Fruit fly (Drosophila melanogaster) whole organism, embryonic: Measurements from ENCODE around the gene CG5171.

Source experiments
- Aef1 ChIP-seq: fragments of 200-800 bp; sonication (Bioruptor generic); IDR thresholded peaks from 3 replicates; pipeline ENCODE4 v1.3.6; 2022; ENCODE audit warnings: missing biosample characterization, missing genetic modification characterization
- B-H1 ChIP-seq: fragments of 200-800 bp; sonication (Bioruptor generic); IDR thresholded peaks from 3 replicates; pipeline ENCODE4 v1.3.6; 2022; ENCODE audit warnings: missing biosample characterization, missing genetic modification characterization
- CG10147 ChIP-seq: fragments of 200-800 bp; sonication (Bioruptor generic); optimal IDR thresholded peaks from 2 replicates; lab custom pipeline; 2019; ENCODE audit warnings: missing biosample characterization, mild to moderate bottlenecking, missing genetic modification characterization, moderate library complexity
- CG10366 ChIP-seq: fragments of 200-800 bp; sonication (Bioruptor generic); IDR thresholded peaks from 2 replicates; pipeline ENCODE4 v1.3.6; 2022; ENCODE audit warnings: missing biosample characterization, missing genetic modification characterization
- CG10959 ChIP-seq: fragments of 200-800 bp; sonication (Bioruptor generic); IDR thresholded peaks from 2 replicates; pipeline ENCODE4 v1.3.6; 2022; ENCODE audit warnings: missing biosample characterization, missing genetic modification characterization
- CG11085 ChIP-seq: fragments of 200-800 bp; sonication (Bioruptor generic); IDR thresholded peaks from 2 replicates; pipeline ENCODE4 v1.3.6; 2022; ENCODE audit warnings: missing biosample characterization, missing genetic modification characterization
- CG11504 ChIP-seq: fragments of 200-800 bp; sonication (Bioruptor generic); optimal IDR thresholded peaks from 3 replicates; lab custom pipeline; 2019; ENCODE audit warnings: missing biosample characterization, mild to moderate bottlenecking, missing genetic modification characterization, moderate library complexity
- CG13775 ChIP-seq: fragments of 200-800 bp; sonication (Bioruptor generic); optimal IDR thresholded peaks from 3 replicates; lab custom pipeline; 2017; ENCODE audit warnings: missing biosample characterization, mild to moderate bottlenecking, missing genetic modification characterization
- CG14014 ChIP-seq: fragments of 200-800 bp; sonication (Bioruptor generic); IDR thresholded peaks from 2 replicates; pipeline ENCODE4 v1.3.6; 2022; ENCODE audit warnings: missing biosample characterization, missing genetic modification characterization
- CG15514 ChIP-seq: fragments of 200-800 bp; sonication (Bioruptor generic); optimal IDR thresholded peaks from 3 replicates; lab custom pipeline; 2017; ENCODE audit warnings: missing biosample characterization, missing genetic modification characterization, mild to moderate bottlenecking, moderate library complexity, missing genetic modification reagents
- CG16779 ChIP-seq: fragments of 200-800 bp; sonication (Bioruptor generic); IDR thresholded peaks from 2 replicates; pipeline ENCODE4 v1.3.6; 2022; ENCODE audit warnings: missing biosample characterization, missing genetic modification characterization
- CG17186 ChIP-seq: fragments of 200-800 bp; sonication (Bioruptor generic); optimal IDR thresholded peaks from 3 replicates; lab custom pipeline; 2017; ENCODE audit warnings: missing biosample characterization, missing genetic modification reagents, missing genetic modification characterization
- CG31224 ChIP-seq: fragments of 200-800 bp; sonication (Bioruptor generic); IDR thresholded peaks from 2 replicates; pipeline ENCODE4 v1.3.6; 2022; ENCODE audit warnings: missing biosample characterization, missing genetic modification characterization
- CG32532 ChIP-seq: fragments of 200-800 bp; sonication (Bioruptor generic); IDR thresholded peaks from 2 replicates; pipeline ENCODE4 v1.3.6; 2022; ENCODE audit warnings: missing biosample characterization, missing genetic modification characterization
- CG3281 ChIP-seq: fragments of 200-800 bp; sonication (Bioruptor generic); optimal IDR thresholded peaks from 3 replicates; lab custom pipeline; 2017; ENCODE audit warnings: missing biosample characterization, mild to moderate bottlenecking, missing genetic modification characterization
- CG34422 ChIP-seq: fragments of 200-800 bp; sonication (Bioruptor generic); IDR thresholded peaks from 3 replicates; pipeline ENCODE4 v1.3.6; 2022; ENCODE audit warnings: missing biosample characterization, missing genetic modification characterization
- CG3847 ChIP-seq: fragments of 200-800 bp; sonication (Bioruptor generic); IDR thresholded peaks from 2 replicates; pipeline ENCODE4 v1.3.6; 2022; ENCODE audit warnings: missing biosample characterization, missing genetic modification characterization
- CG4707 ChIP-seq: fragments of 200-800 bp; sonication (Bioruptor generic); optimal IDR thresholded peaks from 2 replicates; lab custom pipeline; 2018; ENCODE audit warnings: missing biosample characterization, mild to moderate bottlenecking, missing genetic modification characterization, moderate library complexity
- CG6272 ChIP-seq: fragments of 200-800 bp; sonication (Bioruptor generic); IDR thresholded peaks from 2 replicates; pipeline ENCODE4 v1.3.6; 2022; ENCODE audit warnings: missing biosample characterization, missing genetic modification characterization
- CG7372 ChIP-seq: fragments of 200-800 bp; sonication (Bioruptor generic); IDR thresholded peaks from 2 replicates; pipeline ENCODE4 v1.3.6; 2022; ENCODE audit warnings: missing biosample characterization, missing genetic modification characterization
- CG7556 ChIP-seq: fragments of 200-800 bp; sonication (Bioruptor generic); optimal IDR thresholded peaks from 2 replicates; lab custom pipeline; 2017; ENCODE audit warnings: missing biosample characterization, mild to moderate bottlenecking, missing genetic modification characterization
- CG7839 ChIP-seq: fragments of 200-800 bp; sonication (Bioruptor generic); optimal IDR thresholded peaks from 3 replicates; lab custom pipeline; 2018; ENCODE audit warnings: missing biosample characterization, mild to moderate bottlenecking, missing genetic modification characterization, moderate library complexity
- CG9727 ChIP-seq: fragments of 200-800 bp; sonication (Bioruptor generic); optimal IDR thresholded peaks from 3 replicates; lab custom pipeline; 2017; ENCODE audit warnings: missing biosample characterization, mild to moderate bottlenecking, missing genetic modification characterization
- CHES-1-like ChIP-seq: fragments of 200-800 bp; sonication (Bioruptor generic); optimal IDR thresholded peaks from 2 replicates; lab custom pipeline; 2016; ENCODE audit warnings: missing biosample characterization, missing genetic modification characterization
- D19A ChIP-seq: fragments of 200-800 bp; optimal IDR thresholded peaks from 3 replicates; lab custom pipeline; 2019; ENCODE audit warnings: missing biosample characterization, mild to moderate bottlenecking, missing genetic modification characterization, moderate library complexity
- E2f1 ChIP-seq: fragments of 200-800 bp; sonication (Bioruptor generic); IDR thresholded peaks from 2 replicates; pipeline ENCODE4 v1.3.6; 2022; ENCODE audit warnings: missing biosample characterization, missing genetic modification characterization
- Gug ChIP-seq: fragments of 200-800 bp; sonication (Bioruptor generic); IDR thresholded peaks from 4 replicates; pipeline ENCODE4 v1.3.6; 2022; ENCODE audit warnings: missing biosample characterization, missing genetic modification characterization
- HLH54F ChIP-seq: fragments of 200-800 bp; sonication (Bioruptor generic); optimal IDR thresholded peaks from 3 replicates; lab custom pipeline; 2016; ENCODE audit warnings: missing biosample characterization, missing genetic modification characterization
- Hr39 ChIP-seq: fragments of >200 bp; optimal IDR thresholded peaks from 2 replicates; lab custom pipeline; 2017
- Nf-YC ChIP-seq: fragments of 200-800 bp; optimal IDR thresholded peaks from 3 replicates; lab custom pipeline; 2019; ENCODE audit warnings: missing biosample characterization, mild to moderate bottlenecking, missing genetic modification characterization, moderate library complexity
- Pdp1 ChIP-seq, 2 experiments: fragments of 200-800 bp; sonication (Bioruptor generic); optimal IDR thresholded peaks; 3 replicates each; lab custom pipeline; 2016; ENCODE audit warnings: missing biosample characterization in 2 of 2, missing genetic modification characterization in 2 of 2, mild to moderate bottlenecking in 1 of 2, moderate library complexity in 1 of 2
- Poxn ChIP-seq: fragments of 200-800 bp; sonication (Bioruptor generic); IDR thresholded peaks from 2 replicates; pipeline ENCODE4 v1.3.6; 2022; ENCODE audit warnings: missing biosample characterization, missing genetic modification characterization
- Taf1 ChIP-seq: fragments of 200-800 bp; sonication (Bioruptor generic); IDR thresholded peaks from 2 replicates; pipeline ENCODE4 v1.3.6; 2022; ENCODE audit warnings: missing biosample characterization, missing genetic modification characterization
- al ChIP-seq: fragments of 200-800 bp; sonication (Bioruptor generic); IDR thresholded peaks from 2 replicates; pipeline ENCODE4 v1.3.6; 2022; ENCODE audit warnings: missing biosample characterization, missing genetic modification characterization
- dimm ChIP-seq: fragments of 200-800 bp; sonication (Bioruptor generic); IDR thresholded peaks from 2 replicates; pipeline ENCODE4 v1.3.6; 2022; ENCODE audit warnings: missing biosample characterization, missing genetic modification characterization
- dysf ChIP-seq: fragments of 200-800 bp; sonication (Bioruptor generic); IDR thresholded peaks from 3 replicates; pipeline ENCODE4 v1.3.6; 2022; ENCODE audit warnings: missing biosample characterization, missing genetic modification characterization
- fd64A ChIP-seq: fragments of 200-800 bp; sonication (Bioruptor generic); optimal IDR thresholded peaks from 3 replicates; lab custom pipeline; 2018; ENCODE audit warnings: missing biosample characterization, mild to moderate bottlenecking, missing genetic modification characterization
- gro ChIP-seq: fragments of 200-800 bp; sonication (Bioruptor generic); optimal IDR thresholded peaks from 2 replicates; lab custom pipeline; 2016; ENCODE audit warnings: missing biosample characterization, missing genetic modification characterization
- gsb ChIP-seq: fragments of 200-800 bp; sonication (Bioruptor generic); IDR thresholded peaks from 2 replicates; pipeline ENCODE4 v1.3.6; 2022; ENCODE audit warnings: missing biosample characterization, missing genetic modification characterization
- hbn ChIP-seq: fragments of 200-800 bp; sonication (Bioruptor generic); IDR thresholded peaks from 2 replicates; pipeline ENCODE4 v1.3.6; 2022; ENCODE audit warnings: missing biosample characterization, missing genetic modification characterization; ENCODE audit not compliant: partially characterized antibody
- ind ChIP-seq: fragments of 200-800 bp; sonication (Bioruptor generic); optimal IDR thresholded peaks from 3 replicates; lab custom pipeline; 2016; ENCODE audit warnings: missing biosample characterization, missing genetic modification characterization
- lbe ChIP-seq: fragments of 200-800 bp; sonication (Bioruptor generic); optimal IDR thresholded peaks from 2 replicates; lab custom pipeline; 2016; ENCODE audit warnings: missing biosample characterization, mild to moderate bottlenecking, missing genetic modification characterization
- mirr ChIP-seq: fragments of 200-800 bp; sonication (Bioruptor generic); optimal IDR thresholded peaks from 3 replicates; lab custom pipeline; 2018; ENCODE audit warnings: missing biosample characterization, mild to moderate bottlenecking, missing genetic modification characterization
- mld ChIP-seq: fragments of 200-800 bp; sonication (Bioruptor generic); IDR thresholded peaks from 3 replicates; pipeline ENCODE4 v1.3.6; 2022; ENCODE audit warnings: missing biosample characterization, missing genetic modification characterization; ENCODE audit not compliant: partially characterized antibody
- nmo ChIP-seq: fragments of 200-800 bp; sonication (Bioruptor generic); optimal IDR thresholded peaks from 2 replicates; lab custom pipeline; 2018; ENCODE audit warnings: missing biosample characterization, mild to moderate bottlenecking, missing genetic modification characterization, moderate library complexity
- odd ChIP-seq: fragments of 200-800 bp; sonication (Bioruptor generic); optimal IDR thresholded peaks from 2 replicates; lab custom pipeline; 2017; ENCODE audit warnings: missing biosample characterization, mild to moderate bottlenecking, missing genetic modification characterization
- ranshi ChIP-seq: fragments of 200-800 bp; sonication (Bioruptor generic); IDR thresholded peaks from 2 replicates; pipeline ENCODE4 v1.3.6; 2022; ENCODE audit warnings: missing biosample characterization, missing genetic modification characterization
- sd ChIP-seq: fragments of 200-800 bp; sonication (Bioruptor generic); optimal IDR thresholded peaks from 3 replicates; lab custom pipeline; 2018; ENCODE audit warnings: missing biosample characterization, mild to moderate bottlenecking, missing genetic modification characterization, moderate library complexity
- sens ChIP-seq: fragments of 200-800 bp; sonication (Bioruptor generic); peaks from one replicate; lab custom pipeline; 2016; ENCODE audit warnings: missing biosample characterization, missing genetic modification characterization
- sug ChIP-seq: fragments of 200-800 bp; optimal IDR thresholded peaks from 2 replicates; lab custom pipeline; 2019; ENCODE audit warnings: missing biosample characterization, mild to moderate bottlenecking, missing genetic modification characterization, moderate library complexity
- zfh2 ChIP-seq: fragments of 200-800 bp; sonication (Bioruptor generic); optimal IDR thresholded peaks from 2 replicates; lab custom pipeline; 2016; ENCODE audit warnings: missing biosample characterization, missing genetic modification characterization

CG5171 gene

dm6 chr2L:7442929-7443328 lies 41.8 kb downstream of the CG5171 start:
- peak; percentile 27 for TF ChIP-seq odd
- no peak; the same call in 2 of the 3 replicates for TF ChIP-seq Aef1 (GFP tag; lab: Robert Waterston, UW)
- peak; percentile 57 for TF ChIP-seq CG10147
- TF ChIP-seq sug (tag; lab: Kevin White, UChicago): peak; percentile 8
- peak; percentile 39 for TF ChIP-seq CG7556 (GFP tag; lab: Kevin White, UChicago)
- TF ChIP-seq CG15514: peak; percentile 9
- TF ChIP-seq CG7372 (GFP tag; lab: Robert Waterston, UW): peak; percentile 61; the same call in 1 of the 2 replicates
- TF ChIP-seq CG13775: no peak
- TF ChIP-seq E2f1 (GFP tag; lab: Robert Waterston, UW): peak; percentile 36; the same call in 1 of the 2 replicates
- TF ChIP-seq CG11085 (GFP tag; lab: Robert Waterston, UW): peak; percentile 35; the same call in 1 of the 2 replicates
- TF ChIP-seq dysf: peak; percentile 65; the same call in 2 of the 3 replicates
- TF ChIP-seq CG10959 (GFP tag; lab: Robert Waterston, UW): no peak
- peak; percentile 65 for TF ChIP-seq sens (GFP tag; lab: Kevin White, UChicago)
- peak; percentile 37; the same call in 1 of the 2 replicates for TF ChIP-seq Taf1 (GFP tag; lab: Robert Waterston, UW)
- peak; percentile 56 for TF ChIP-seq CG3281 (GFP tag; lab: Kevin White, UChicago)
- peak in 1 of 2 experiments; percentile 12 for TF ChIP-seq Pdp1 (GFP tag; optimal IDR thresholded peaks at IDR 0.05; lab: Kevin White, UChicago)
- peak; percentile 13; the same call in 1 of the 3 replicates for TF ChIP-seq B-H1 (GFP tag; lab: Robert Waterston, UW)
- TF ChIP-seq CG31224 (GFP tag; lab: Robert Waterston, UW): peak; percentile 63; the same call in 1 of the 2 replicates
- TF ChIP-seq Hr39: no peak
- peak; percentile 69 for TF ChIP-seq al
- peak; percentile 24 for TF ChIP-seq HLH54F
- peak; percentile 68 for TF ChIP-seq CG14014 (GFP tag; lab: Robert Waterston, UW)
- peak; percentile 75 for TF ChIP-seq CG32532 (GFP tag; lab: Robert Waterston, UW)
- TF ChIP-seq sd (tag; lab: Kevin White, UChicago): peak; percentile 3
- peak; percentile 29 for TF ChIP-seq Nf-YC
- 0 out of 2 replicates have a peak, but pooled peaks have one; percentile 6 for TF ChIP-seq CG6272 (GFP tag; lab: Robert Waterston, UW)
- TF ChIP-seq ind (GFP tag; lab: Kevin White, UChicago): peak; percentile 4
- peak; percentile 3 for TF ChIP-seq CG9727 (GFP tag; lab: Kevin White, UChicago)
- TF ChIP-seq CHES-1-like: no peak
- TF ChIP-seq ranshi (GFP tag; lab: Robert Waterston, UW): peak; percentile 21; the same call in 1 of the 2 replicates
- TF ChIP-seq CG4707 (GFP tag; lab: Kevin White, UChicago): no peak
- no peak for TF ChIP-seq fd64A (GFP tag; lab: Kevin White, UChicago)
- TF ChIP-seq CG11504: peak; percentile 49
- 0 out of 2 replicates have a peak, but pooled peaks have one; percentile 12 for TF ChIP-seq Poxn (GFP tag; lab: Robert Waterston, UW)
- TF ChIP-seq dimm: no peak
- peak; percentile 42 for TF ChIP-seq CG3847
- TF ChIP-seq gro: peak; percentile 14
- no peak for TF ChIP-seq mld
- TF ChIP-seq nmo (GFP tag; lab: Kevin White, UChicago): peak; percentile 5
- TF ChIP-seq lbe: no peak
- peak; percentile 56; the same call in 2 of the 4 replicates for TF ChIP-seq Gug (GFP tag; lab: Robert Waterston, UW)
- TF ChIP-seq zfh2 (GFP tag; lab: Kevin White, UChicago): peak; percentile 40
- no peak for TF ChIP-seq hbn (GFP tag; lab: Robert Waterston, UW)
- peak; percentile 25; the same call in 1 of the 2 replicates for TF ChIP-seq CG10366 (GFP tag; lab: Robert Waterston, UW)
- 0 out of 2 replicates have a peak, but pooled peaks have one; percentile 7 for TF ChIP-seq CG16779 (GFP tag; lab: Robert Waterston, UW)
- peak; percentile 51 for TF ChIP-seq CG7839
- no peak for TF ChIP-seq mirr (GFP tag; lab: Kevin White, UChicago)
- peak; percentile 17 for TF ChIP-seq D19A (tag; lab: Kevin White, UChicago)
- TF ChIP-seq CG17186 (GFP tag; lab: Kevin White, UChicago): no peak
- no peak for TF ChIP-seq CG34422
- TF ChIP-seq gsb (GFP tag; lab: Robert Waterston, UW): 0 out of 2 replicates have a peak, but pooled peaks have one; percentile 36
